Fruit fly (Drosophila melanogaster) Kc167 (cell line): ENCODE results near the gene gcm2.

Experiments used
- Myc ChIP-seq: fragments of >200 bp; optimal IDR thresholded peaks from 2 replicates; lab custom pipeline; 2017; ENCODE audit warnings: missing external identifiers
- Sin3A ChIP-seq: fragments of >200 bp; optimal IDR thresholded peaks from 2 replicates; lab custom pipeline; 2018; ENCODE audit warnings: missing external identifiers
- insv ChIP-seq: fragments of >200 bp; optimal IDR thresholded peaks from 3 replicates; lab custom pipeline; 2018; ENCODE audit warnings: missing external identifiers
- psq ChIP-seq: fragments of >200 bp; optimal IDR thresholded peaks from 2 replicates; lab custom pipeline; 2017; ENCODE audit warnings: missing external identifiers
- ttk ChIP-seq: sonication (Bioruptor generic); optimal IDR thresholded peaks from 2 replicates; lab custom pipeline; 2017; ENCODE audit warnings: missing external identifiers

DNA sequence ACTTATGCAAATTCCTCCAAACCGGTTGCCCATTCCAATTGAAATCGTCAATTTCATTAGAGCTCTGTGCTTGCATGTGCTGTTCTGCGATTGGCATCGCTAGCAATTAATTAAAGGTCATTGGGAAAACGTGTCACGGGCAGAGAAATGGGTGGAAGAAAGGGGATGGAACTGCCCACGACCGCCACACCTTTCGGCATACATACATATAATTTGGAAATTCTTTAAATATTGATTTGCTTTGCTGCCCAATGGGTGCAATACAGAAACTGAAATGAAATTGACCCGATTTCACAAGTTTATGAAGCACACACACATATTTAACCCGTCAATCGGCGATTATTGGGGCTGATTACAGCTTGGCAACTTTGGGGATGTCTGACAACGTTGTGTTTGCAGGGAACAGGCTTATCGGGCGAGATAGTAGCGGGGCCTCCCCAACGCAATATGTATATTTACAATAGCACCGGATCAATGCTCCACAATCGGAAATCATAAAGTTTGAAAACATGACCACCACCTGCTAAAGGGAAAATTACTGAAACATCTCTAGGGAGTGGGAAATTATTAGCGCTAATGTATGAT, 6.4 kb downstream of the gcm2 start:
- TF ChIP-seq Sin3A = no peak
- no peak for TF ChIP-seq insv
- TF ChIP-seq Myc (lab: Kevin White, UChicago) = no peak
- no peak for TF ChIP-seq ttk (lab: Kevin White, UChicago)
- no peak for TF ChIP-seq psq (lab: Kevin White, UChicago)
